Worm (Caenorhabditis elegans) whole organism, young adult: ENCODE results near the gene W02B12.12.

Experiments used
- ama-1 ChIP-seq, 3 experiments: fragments of 150-350 bp in 1 of 3; sonication (generic microtip) in 2 of 3; optimal IDR thresholded peaks; 2 replicates each; lab custom pipeline; 2014 to 2018; ENCODE audit warnings: missing biosample characterization in 2 of 3, missing genetic modification characterization in 2 of 3, missing genetic modification reagents in 2 of 3
- hmg-1.2 ChIP-seq: fragments of 200-800 bp; sonication (Bioruptor generic); IDR thresholded peaks from 2 replicates; pipeline ENCODE4 v1.3.6; 2022; ENCODE audit warnings: missing genetic modification reagents, missing genetic modification characterization, missing compliant biosample characterization
- lin-26 ChIP-seq: fragments of 200-800 bp; sonication (Bioruptor generic); IDR thresholded peaks from 2 replicates; pipeline ENCODE4 v1.3.6; 2022; ENCODE audit warnings: missing genetic modification reagents, missing genetic modification characterization, missing compliant biosample characterization
- tbp1 ChIP-seq: fragments of 200-800 bp; sonication (Bioruptor generic); optimal IDR thresholded peaks from 2 replicates; lab custom pipeline; 2018; ENCODE audit warnings: mild to moderate bottlenecking, missing genetic modification characterization, missing compliant biosample characterization
- ztf-3 ChIP-seq: fragments of 200-800 bp; sonication (Bioruptor generic); optimal IDR thresholded peaks from 2 replicates; lab custom pipeline; 2018; ENCODE audit warnings: mild to moderate bottlenecking, missing genetic modification characterization, missing compliant biosample characterization

DNA sequence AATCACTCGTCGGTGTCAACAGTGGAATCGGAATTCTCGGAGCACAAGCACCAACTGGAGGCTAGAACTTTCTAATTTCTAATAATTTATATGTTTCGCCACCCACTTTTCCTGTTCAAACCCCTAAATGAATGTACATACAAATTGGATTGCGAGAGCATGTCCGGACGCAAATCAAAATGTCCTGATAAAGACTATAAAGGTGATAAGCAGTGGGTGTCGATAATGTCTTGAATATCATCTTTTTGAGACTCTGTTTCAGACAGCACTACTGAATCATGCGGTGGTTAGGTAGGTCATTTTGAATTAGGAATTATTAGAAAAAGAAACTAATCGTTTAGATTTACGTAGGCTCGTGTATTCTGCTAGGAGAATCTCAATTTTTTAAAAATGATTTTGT, 30.2 kb downstream of the W02B12.12 start, which contains the start of gene W02B12.1:
- no peak for TF ChIP-seq hmg-1.2 (GFP tag; lab: Robert Waterston, UW)
- no peak for TF ChIP-seq tbp1 (GFP tag; lab: Kevin White, UChicago)
- TF ChIP-seq ama-1 (optimal IDR thresholded peaks at IDR 0.05; lab: Kevin White, UChicago), result no peak
- TF ChIP-seq ama-1 (GFP tag; optimal IDR thresholded peaks at IDR 0.05; lab: Kevin White, UChicago), result no peak
- TF ChIP-seq ztf-3 (GFP tag; lab: Kevin White, UChicago), result no peak
- TF ChIP-seq lin-26, result no peak
